Worm (Caenorhabditis elegans) whole organism, L2 larva: ENCODE results near the gene pmp-3.

ENCODE experiments used
- R02D3.7 ChIP-seq: fragments of 150-350 bp; optimal IDR thresholded peaks from 2 replicates; lab custom pipeline; 2014; ENCODE audit warnings: missing biosample characterization, missing genetic modification characterization
- aly-2 ChIP-seq: fragments of 150-350 bp; optimal IDR thresholded peaks from 2 replicates; lab custom pipeline; 2014; ENCODE audit warnings: missing biosample characterization, missing genetic modification characterization
- ama-1 ChIP-seq: fragments of 150-350 bp; optimal IDR thresholded peaks from 2 replicates; lab custom pipeline; 2018; ENCODE audit warnings: inconsistent platforms
- elt-3 ChIP-seq: sonication (generic microtip); optimal IDR thresholded peaks from 2 replicates; lab custom pipeline; 2017; ENCODE audit warnings: missing biosample characterization, missing genetic modification characterization
- lin-39 ChIP-seq: fragments of 150-350 bp; optimal IDR thresholded peaks from 2 replicates; lab custom pipeline; 2014; ENCODE audit warnings: missing biosample characterization, missing genetic modification reagents, missing genetic modification characterization
- mdl-1 ChIP-seq, 2 experiments: fragments of 150-350 bp in 1 of 2; sonication (generic microtip) in 1 of 2; optimal IDR thresholded peaks; 2 replicates each; lab custom pipeline; 2017; ENCODE audit warnings: missing biosample characterization in 2 of 2, missing genetic modification characterization in 2 of 2
- nhr-23 ChIP-seq: fragments of 150-350 bp; optimal IDR thresholded peaks from 2 replicates; lab custom pipeline; 2014; ENCODE audit warnings: missing biosample characterization, missing genetic modification reagents, missing genetic modification characterization
- nhr-6 ChIP-seq: fragments of 150-350 bp; optimal IDR thresholded peaks from 2 replicates; lab custom pipeline; 2014; ENCODE audit warnings: missing biosample characterization, missing genetic modification characterization
- sem-4 ChIP-seq: fragments of 150-350 bp; optimal IDR thresholded peaks from 2 replicates; lab custom pipeline; 2014; ENCODE audit warnings: missing biosample characterization, missing genetic modification reagents, missing genetic modification characterization
- skn-1 ChIP-seq: sonication (generic microtip); optimal IDR thresholded peaks from 2 replicates; lab custom pipeline; 2017; ENCODE audit warnings: missing biosample characterization, missing genetic modification characterization
- sma-9 ChIP-seq, 2 experiments: fragments of 150-350 bp in 1 of 2; sonication (generic microtip) in 1 of 2; optimal IDR thresholded peaks; 2 replicates each; lab custom pipeline; 2014 to 2016; ENCODE audit warnings: missing genetic modification characterization in 2 of 2, mild to moderate bottlenecking in 1 of 2, missing biosample characterization in 1 of 2, missing compliant biosample characterization in 1 of 2, missing genetic modification reagents in 1 of 2, moderate library complexity in 1 of 2
- snpc-4 ChIP-seq: fragments of 150-350 bp; optimal IDR thresholded peaks from 2 replicates; lab custom pipeline; 2014; ENCODE audit warnings: missing biosample characterization, missing genetic modification characterization
- ztf-11 ChIP-seq: sonication (generic microtip); optimal IDR thresholded peaks from 2 replicates; lab custom pipeline; 2017; ENCODE audit warnings: missing biosample characterization, missing genetic modification characterization

DNA sequence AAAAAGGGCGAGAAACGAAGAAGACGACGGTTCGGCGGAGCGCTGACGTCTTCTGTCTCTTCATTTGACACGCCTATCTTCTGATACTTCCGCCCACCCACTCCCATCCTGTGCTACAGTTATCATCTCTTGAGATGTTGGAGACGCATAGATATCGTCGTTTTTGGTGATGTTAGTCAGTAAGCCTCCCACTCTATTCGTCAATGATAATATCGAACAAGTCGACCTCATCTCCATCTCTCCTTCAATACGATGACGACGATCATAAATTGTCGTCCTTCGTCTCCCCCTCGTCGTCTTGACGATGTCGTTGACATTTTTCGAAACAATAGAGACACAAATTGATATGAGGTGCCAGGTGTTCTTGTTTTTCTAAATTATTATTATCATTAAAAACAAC is 11.6 kb downstream of the pmp-3 start, which contains the start of gene slc-25A29:
- TF ChIP-seq sem-4 (tag; lab: Kevin White, UChicago) (no peak), R02D3.7 (tag; lab: Kevin White, UChicago) (no peak), sma-9 (GFP tag; optimal IDR thresholded peaks at IDR 0.05; lab: Kevin White, UChicago) (peak; percentile 32), sma-9 (tag; optimal IDR thresholded peaks at IDR 0.05; lab: Kevin White, UChicago) (no peak), nhr-6 (tag; lab: Kevin White, UChicago) (no peak), skn-1 (no peak), nhr-23 (tag; lab: Kevin White, UChicago) (no peak), snpc-4 (no peak), mdl-1 (tag; optimal IDR thresholded peaks at IDR 0.05; lab: Kevin White, UChicago) (no peak), aly-2 (no peak), ztf-11 (no peak), lin-39 (tag; lab: Kevin White, UChicago) (no peak), ama-1 (no peak), elt-3 (tag; lab: Kevin White, UChicago) (no peak)
